Fruit fly (Drosophila melanogaster) whole organism, wandering third instar larva: Measurements from ENCODE around the gene dsf.

ENCODE experiments used
- CG32264 ChIP-seq: fragments of 200-800 bp; sonication (Bioruptor generic); optimal IDR thresholded peaks from 2 replicates; lab custom pipeline; 2016; ENCODE audit warnings: missing biosample characterization, missing genetic modification characterization
- CG9705 ChIP-seq: fragments of 200-800 bp; sonication (Bioruptor generic); optimal IDR thresholded peaks from 2 replicates; lab custom pipeline; 2018; ENCODE audit warnings: missing biosample characterization, mild to moderate bottlenecking, missing genetic modification characterization
- CrebA ChIP-seq: fragments of 200-800 bp; sonication (Bioruptor generic); optimal IDR thresholded peaks from 2 replicates; lab custom pipeline; 2016; ENCODE audit warnings: missing biosample characterization, mild to moderate bottlenecking, missing genetic modification characterization, borderline replicate concordance
- Dfd ChIP-seq: fragments of >200 bp; optimal IDR thresholded peaks from 2 replicates; lab custom pipeline; 2017; ENCODE audit warnings: missing biosample characterization, missing genetic modification characterization
- Dif ChIP-seq: fragments of 200-275, 200-300 bp; sonication (Bioruptor generic); optimal IDR thresholded peaks from 2 replicates; lab custom pipeline; 2018; ENCODE audit warnings: missing biosample characterization, missing genetic modification characterization; ENCODE audit not compliant: partially characterized antibody
- GATAd ChIP-seq: sonication (Bioruptor generic); optimal IDR thresholded peaks from 2 replicates; lab custom pipeline; 2016; ENCODE audit warnings: missing biosample characterization, missing genetic modification characterization
- HLH106 ChIP-seq: fragments of 200-800 bp; optimal IDR thresholded peaks from 3 replicates; lab custom pipeline; 2019; ENCODE audit warnings: missing biosample characterization, mild to moderate bottlenecking, missing genetic modification characterization, moderate library complexity
- Hnf4 ChIP-seq: fragments of 200-800 bp; sonication (Bioruptor generic); optimal IDR thresholded peaks from 2 replicates; lab custom pipeline; 2016; ENCODE audit warnings: missing biosample characterization, mild to moderate bottlenecking, missing genetic modification characterization
- Hr78 ChIP-seq: fragments of >200 bp; optimal IDR thresholded peaks from 2 replicates; lab custom pipeline; 2017; ENCODE audit warnings: missing biosample characterization, missing genetic modification characterization
- Hr83 ChIP-seq: fragments of 200-300 bp; sonication (Bioruptor generic); optimal IDR thresholded peaks from 2 replicates; lab custom pipeline; 2016; ENCODE audit warnings: missing biosample characterization, mild to moderate bottlenecking, missing genetic modification characterization, moderate library complexity; ENCODE audit not compliant: poor library complexity, severe bottlenecking
- Jra ChIP-seq: sonication (Bioruptor generic); optimal IDR thresholded peaks from 2 replicates; lab custom pipeline; 2016; ENCODE audit warnings: missing biosample characterization, missing genetic modification characterization
- Mio ChIP-seq: sonication (Bioruptor generic); optimal IDR thresholded peaks from 2 replicates; lab custom pipeline; 2016; ENCODE audit warnings: missing biosample characterization, missing genetic modification characterization
- Myc ChIP-seq: fragments of >200 bp; optimal IDR thresholded peaks from 2 replicates; lab custom pipeline; 2017
- N ChIP-seq: fragments of >200 bp; optimal IDR thresholded peaks from 2 replicates; lab custom pipeline; 2018; ENCODE audit warnings: missing biosample characterization, missing external identifiers, missing genetic modification characterization
- OdsH ChIP-seq: fragments of 200-800 bp; sonication (Bioruptor generic); optimal IDR thresholded peaks from 2 replicates; lab custom pipeline; 2016; ENCODE audit warnings: missing biosample characterization, mild to moderate bottlenecking, missing genetic modification characterization
- Rel ChIP-seq, 2 experiments: fragments of 200-800 bp; sonication (Bioruptor generic) in 1 of 2; optimal IDR thresholded peaks; 2 replicates in 1 of 2; 3 replicates in 1 of 2; lab custom pipeline; 2016 to 2019; ENCODE audit warnings: mild to moderate bottlenecking in 2 of 2, missing biosample characterization in 2 of 2, missing genetic modification characterization in 2 of 2, moderate library complexity in 1 of 2
- Sp1 ChIP-seq: fragments of 200-800 bp; sonication (Bioruptor generic); optimal IDR thresholded peaks from 3 replicates; lab custom pipeline; 2019; ENCODE audit warnings: missing biosample characterization, mild to moderate bottlenecking, missing genetic modification characterization, moderate library complexity
- Vsx2 ChIP-seq: fragments of 200-300, 225-300 bp; sonication (Bioruptor generic); optimal IDR thresholded peaks from 2 replicates; lab custom pipeline; 2018; ENCODE audit warnings: missing biosample characterization, missing genetic modification characterization; ENCODE audit not compliant: partially characterized antibody
- br ChIP-seq: fragments of 200-800 bp; sonication (Bioruptor generic); optimal IDR thresholded peaks from 2 replicates; lab custom pipeline; 2016; ENCODE audit warnings: missing biosample characterization, missing genetic modification characterization
- brk ChIP-seq: fragments of 200-800 bp; sonication (Bioruptor generic); optimal IDR thresholded peaks from 2 replicates; lab custom pipeline; 2016; ENCODE audit warnings: missing biosample characterization, mild to moderate bottlenecking, missing genetic modification characterization
- dl ChIP-seq, 2 experiments: fragments of 175-275, 200-275 bp in 1 of 2; fragments of 200-275 bp in 1 of 2; sonication (Bioruptor generic); optimal IDR thresholded peaks; lab custom pipeline; 2018; ENCODE audit warnings: mild to moderate bottlenecking in 2 of 2, missing biosample characterization in 2 of 2, missing genetic modification characterization in 2 of 2, moderate library complexity in 2 of 2; ENCODE audit not compliant: partially characterized antibody in 2 of 2, insufficient read depth in 1 of 2
- dmrt93B ChIP-seq: fragments of 200-800 bp; sonication (Bioruptor generic); optimal IDR thresholded peaks from 2 replicates; lab custom pipeline; 2018; ENCODE audit warnings: missing biosample characterization, mild to moderate bottlenecking, missing genetic modification characterization
- dsf ChIP-seq: sonication (Bioruptor generic); optimal IDR thresholded peaks from 2 replicates; lab custom pipeline; 2016; ENCODE audit warnings: missing biosample characterization, missing genetic modification characterization, borderline replicate concordance
- ey ChIP-seq: fragments of 200-800 bp; sonication (Bioruptor generic); optimal IDR thresholded peaks from 2 replicates; lab custom pipeline; 2016; ENCODE audit warnings: missing biosample characterization, missing genetic modification characterization
- foxo ChIP-seq, 2 experiments: fragments of 200-800 bp; sonication (Bioruptor generic); optimal IDR thresholded peaks; 2 replicates in 1 of 2; 3 replicates in 1 of 2; lab custom pipeline; 2016 to 2017; ENCODE audit warnings: missing biosample characterization in 2 of 2, missing genetic modification characterization in 2 of 2
- fru ChIP-seq: fragments of 200-800 bp; sonication (Bioruptor generic); optimal IDR thresholded peaks from 3 replicates; lab custom pipeline; 2016; ENCODE audit warnings: missing biosample characterization, mild to moderate bottlenecking, missing genetic modification characterization
- h ChIP-seq: fragments of 200-800 bp; sonication (Bioruptor generic); optimal IDR thresholded peaks from 3 replicates; lab custom pipeline; 2016; ENCODE audit warnings: missing biosample characterization, mild to moderate bottlenecking, missing genetic modification characterization
- jim ChIP-seq: fragments of 175-275, 200-325 bp; sonication (Bioruptor generic); optimal IDR thresholded peaks from 2 replicates; lab custom pipeline; 2016; ENCODE audit warnings: missing biosample characterization, mild to moderate bottlenecking, missing genetic modification characterization
- lola ChIP-seq: fragments of >200 bp; optimal IDR thresholded peaks from 2 replicates; lab custom pipeline; 2017; ENCODE audit warnings: missing biosample characterization, missing genetic modification characterization
- pan ChIP-seq: fragments of >200 bp; optimal IDR thresholded peaks from 2 replicates; lab custom pipeline; 2017
- psq ChIP-seq: fragments of 200-800 bp; sonication (Bioruptor generic); optimal IDR thresholded peaks from 3 replicates; lab custom pipeline; 2017; ENCODE audit warnings: missing biosample characterization, mild to moderate bottlenecking, missing genetic modification characterization, moderate library complexity
- rgr ChIP-seq: fragments of 200-800 bp; sonication (Bioruptor generic); optimal IDR thresholded peaks from 3 replicates; lab custom pipeline; 2016; ENCODE audit warnings: missing biosample characterization, mild to moderate bottlenecking, missing genetic modification characterization
- sage ChIP-seq: fragments of 200-800 bp; sonication (Bioruptor generic); optimal IDR thresholded peaks from 2 replicates; lab custom pipeline; 2016; ENCODE audit warnings: missing biosample characterization, mild to moderate bottlenecking, missing genetic modification characterization
- sv ChIP-seq: fragments of 200-800 bp; sonication (Bioruptor generic); optimal IDR thresholded peaks from 3 replicates; lab custom pipeline; 2016; ENCODE audit warnings: missing biosample characterization, missing genetic modification characterization
- tai ChIP-seq: sonication (Bioruptor generic); optimal IDR thresholded peaks from 2 replicates; lab custom pipeline; 2016; ENCODE audit warnings: missing biosample characterization, missing genetic modification characterization
- usp ChIP-seq: fragments of >200 bp; optimal IDR thresholded peaks from 2 replicates; lab custom pipeline; 2017; ENCODE audit warnings: missing biosample characterization, missing genetic modification characterization
- woc ChIP-seq: sonication (Bioruptor generic); optimal IDR thresholded peaks from 2 replicates; lab custom pipeline; 2016; ENCODE audit warnings: missing biosample characterization, mild to moderate bottlenecking, missing genetic modification characterization

Gene dsf

dm6 chr2L:5980862-5981432, 55.2 kb downstream of the dsf start, which contains the start of gene chic:
TSS of gene chic (minus strand) at chr2L:5981018.
- TF ChIP-seq Jra (no peak), dl (GFP tag; optimal IDR thresholded peaks at IDR 0.05; lab: Kevin White, UChicago; ENCODE audit: insufficient read depth in 1 of 2, partially characterized antibody in 2 of 2) (no peak), ey (GFP tag; lab: Kevin White, UChicago) (peak; percentile 45), dsf (no peak), GATAd (GFP tag; lab: Kevin White, UChicago) (no peak), tai (peak; percentile 45), Sp1 (peak; percentile 37), h (GFP tag; lab: Kevin White, UChicago) (peak; percentile 39), dmrt93B (GFP tag; lab: Kevin White, UChicago) (no peak), Vsx2 (GFP tag; lab: Kevin White, UChicago) (no peak), fru (GFP tag; lab: Kevin White, UChicago) (peak; percentile 19), CG9705 (GFP tag; lab: Kevin White, UChicago) (no peak), CG32264 (GFP tag; lab: Kevin White, UChicago) (no peak), lola (GFP tag; lab: Kevin White, UChicago) (no peak), Dfd (GFP tag; lab: Kevin White, UChicago) (no peak), foxo (GFP tag; optimal IDR thresholded peaks at IDR 0.05; lab: Kevin White, UChicago) (peak in 1 of 2 experiments; percentile 53), sv (GFP tag; lab: Kevin White, UChicago) (no peak), pan (lab: Kevin White, UChicago) (no peak), Mio (GFP tag; lab: Kevin White, UChicago) (no peak), OdsH (GFP tag; lab: Kevin White, UChicago) (no peak), Dif (GFP tag; lab: Kevin White, UChicago) (no peak), Hr83 (peak; percentile 65), HLH106 (peak; percentile 36), woc (peak; percentile 56), CrebA (GFP tag; lab: Kevin White, UChicago) (no peak), Myc (no peak), psq (no peak), rgr (GFP tag; lab: Kevin White, UChicago) (peak; percentile 29), sage (GFP tag; lab: Kevin White, UChicago) (no peak), jim (GFP tag; lab: Kevin White, UChicago) (no peak), Rel (GFP tag; optimal IDR thresholded peaks at IDR 0.05; lab: Kevin White, UChicago) (no peak), Rel (tag; optimal IDR thresholded peaks at IDR 0.05; lab: Kevin White, UChicago) (peak; percentile 89), Hnf4 (GFP tag; lab: Kevin White, UChicago) (peak; percentile 43), usp (GFP tag; lab: Kevin White, UChicago) (no peak), N (no peak)

dm6 chr2L:5981433-5982333, 55.9 kb downstream of the dsf start, which contains the start of gene eIF4A:
TSS of gene eIF4A (plus strand) at chr2L:5981764.
- TF ChIP-seq Rel (GFP tag; optimal IDR thresholded peaks at IDR 0.05; lab: Kevin White, UChicago): no peak
- TF ChIP-seq Rel (tag; optimal IDR thresholded peaks at IDR 0.05; lab: Kevin White, UChicago): peak; percentile 100
- TF ChIP-seq foxo (GFP tag; optimal IDR thresholded peaks at IDR 0.05; lab: Kevin White, UChicago): no peak
- TF ChIP-seq CG9705 (GFP tag; lab: Kevin White, UChicago): peak; percentile 5
- peak; percentile 70 to 84 for TF ChIP-seq dl (GFP tag; optimal IDR thresholded peaks at IDR 0.05; lab: Kevin White, UChicago; ENCODE audit: insufficient read depth in 1 of 2, partially characterized antibody in 2 of 2)
- TF ChIP-seq Dif (GFP tag; lab: Kevin White, UChicago): peak; percentile 91
- no peak for TF ChIP-seq brk (GFP tag; lab: Kevin White, UChicago)
- peak; percentile 50 for TF ChIP-seq dmrt93B (GFP tag; lab: Kevin White, UChicago)
- TF ChIP-seq sv (GFP tag; lab: Kevin White, UChicago): no peak
- no peak for TF ChIP-seq Jra
- no peak for TF ChIP-seq Hr78 (GFP tag; lab: Kevin White, UChicago)
- TF ChIP-seq tai: peak; percentile 21
- peak; percentile 14 for TF ChIP-seq HLH106
- no peak for TF ChIP-seq usp (GFP tag; lab: Kevin White, UChicago)
- TF ChIP-seq rgr (GFP tag; lab: Kevin White, UChicago): peak; percentile 0
- no peak for TF ChIP-seq br (GFP tag; lab: Kevin White, UChicago)
- TF ChIP-seq sage (GFP tag; lab: Kevin White, UChicago): no peak
- no peak for TF ChIP-seq Mio (GFP tag; lab: Kevin White, UChicago)
- no peak for TF ChIP-seq OdsH (GFP tag; lab: Kevin White, UChicago)
